Fruit fly (Drosophila melanogaster) whole organism, prepupa: Measurements from ENCODE around the gene Kah.

Experiments
- CG1621 ChIP-seq: fragments of 200-800 bp; sonication (Bioruptor generic); optimal IDR thresholded peaks from 3 replicates; lab custom pipeline; 2018; ENCODE audit warnings: missing biosample characterization, mild to moderate bottlenecking, missing genetic modification characterization
- CG34406 ChIP-seq: fragments of 200-800 bp; sonication (Bioruptor generic); optimal IDR thresholded peaks from 3 replicates; lab custom pipeline; 2016; ENCODE audit warnings: missing biosample characterization, missing genetic modification characterization
- CG6854 ChIP-seq: fragments of 200-800 bp; sonication (Bioruptor generic); optimal IDR thresholded peaks from 2 replicates; lab custom pipeline; 2017; ENCODE audit warnings: missing biosample characterization, mild to moderate bottlenecking, missing genetic modification characterization
- CG8119 ChIP-seq: fragments of 200-800 bp; sonication (Bioruptor generic); IDR thresholded peaks from 3 replicates; pipeline ENCODE4 v1.3.6; 2022; ENCODE audit warnings: missing biosample characterization, missing genetic modification characterization
- Gug ChIP-seq: fragments of 200-800 bp; sonication (Bioruptor generic); IDR thresholded peaks from 2 replicates; pipeline ENCODE4 v1.3.6; 2022; ENCODE audit warnings: missing biosample characterization, missing genetic modification characterization
- Hr38 ChIP-seq: sonication (Bioruptor generic); optimal IDR thresholded peaks from 2 replicates; lab custom pipeline; 2016; ENCODE audit warnings: missing biosample characterization, missing genetic modification characterization
- Hr4 ChIP-seq: fragments of 200-800 bp; sonication (Bioruptor generic); optimal IDR thresholded peaks from 3 replicates; lab custom pipeline; 2016; ENCODE audit warnings: missing biosample characterization, missing genetic modification characterization
- cyc ChIP-seq: fragments of 200-800 bp; sonication (Bioruptor generic); optimal IDR thresholded peaks from 3 replicates; lab custom pipeline; 2016; ENCODE audit warnings: missing biosample characterization, missing genetic modification characterization
- dac ChIP-seq: fragments of 200-800 bp; sonication (Bioruptor generic); optimal IDR thresholded peaks from 2 replicates; lab custom pipeline; 2017; ENCODE audit warnings: missing biosample characterization, mild to moderate bottlenecking, missing genetic modification characterization
- net ChIP-seq: fragments of 200-800 bp; sonication (Bioruptor generic); optimal IDR thresholded peaks from 3 replicates; lab custom pipeline; 2016; ENCODE audit warnings: missing biosample characterization, missing genetic modification characterization
- salr ChIP-seq, 2 experiments: fragments of 200-800 bp; sonication (Bioruptor generic); optimal IDR thresholded peaks; 3 replicates each; lab custom pipeline; 2016 to 2018; ENCODE audit warnings: missing biosample characterization in 2 of 2, missing genetic modification characterization in 2 of 2, mild to moderate bottlenecking in 1 of 2
- svp ChIP-seq: fragments of 200-800 bp; sonication (Bioruptor generic); peaks from one replicate; lab custom pipeline; 2016; ENCODE audit warnings: missing biosample characterization, missing genetic modification characterization
- vri ChIP-seq: fragments of 200-800 bp; sonication (Bioruptor generic); optimal IDR thresholded peaks from 3 replicates; lab custom pipeline; 2016; ENCODE audit warnings: missing biosample characterization, mild to moderate bottlenecking, missing genetic modification characterization

DNA sequence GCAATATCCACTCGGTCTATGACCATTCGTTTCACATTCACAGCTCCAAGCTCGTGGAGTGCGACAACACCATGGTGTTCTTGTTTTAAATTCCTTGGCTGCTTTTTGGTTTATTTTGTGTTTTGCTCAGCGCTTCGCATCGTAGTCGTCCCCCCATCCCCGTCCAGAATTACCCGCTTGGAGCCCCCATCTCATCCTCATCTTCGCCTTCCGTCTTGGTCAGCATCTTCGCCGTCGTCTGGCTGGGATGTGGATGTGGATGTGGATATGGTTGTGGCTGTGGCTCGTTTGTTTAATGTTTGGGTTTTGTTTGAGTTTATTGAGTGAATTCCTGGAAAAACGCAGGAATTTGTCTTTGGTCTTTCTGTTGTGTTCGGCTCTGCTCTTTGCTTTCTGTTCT, 20.1 kb upstream of the Kah start:
- TF ChIP-seq Gug (GFP tag; lab: Robert Waterston, UW) (no peak), Hr4 (GFP tag; lab: Kevin White, UChicago) (no peak), net (no peak), dac (no peak), svp (GFP tag; lab: Kevin White, UChicago) (no peak), CG8119 (GFP tag; lab: Robert Waterston, UW) (no peak), CG6854 (GFP tag; lab: Kevin White, UChicago) (no peak), CG34406 (no peak), vri (GFP tag; lab: Kevin White, UChicago) (no peak), Hr38 (no peak), salr (GFP tag; optimal IDR thresholded peaks at IDR 0.05; lab: Kevin White, UChicago) (no peak), CG1621 (tag; lab: Kevin White, UChicago) (no peak), cyc (no peak)
